Fruit fly (Drosophila melanogaster) S2 (cell line): ENCODE results near the gene CG32091.

Experiments used
- CG8478 ChIP-seq: fragments of >200 bp; optimal IDR thresholded peaks from 2 replicates; lab custom pipeline; 2018
- CTCF ChIP-seq, 2 experiments: fragments of >200 bp; optimal IDR thresholded peaks; 2 replicates each; lab custom pipeline; 2018

CG32091 gene

DNA sequence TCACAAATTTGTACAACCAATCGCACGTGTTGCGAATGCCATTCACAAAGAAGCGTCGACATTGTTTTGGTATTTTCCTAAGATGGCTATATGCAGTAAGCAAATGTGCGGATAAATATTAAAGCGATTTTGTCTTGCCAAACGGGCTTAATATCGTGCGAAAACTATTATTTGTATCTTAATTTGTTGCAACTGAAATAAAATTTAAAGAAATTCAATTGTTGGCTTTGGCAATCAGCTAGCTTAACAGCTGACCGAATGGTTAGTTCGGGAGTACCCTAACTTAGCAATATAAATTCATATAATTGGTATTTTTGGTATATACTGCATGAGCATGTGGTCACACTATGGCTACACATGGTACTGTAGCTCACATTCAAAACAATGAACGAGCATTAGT lies 17.2 kb downstream of the CG32091 start, which contains the start of the genes RIOK1 and Polr3H:
Gene RIOK1, minus strand, starts transcription at position 65 of the 400 bp plus-strand sequence.
Gene Polr3H, plus strand, starts transcription at position 347 of the 400 bp plus-strand sequence.
- TF ChIP-seq CTCF (optimal IDR thresholded peaks at IDR 0.05; lab: Kevin White, UChicago) (no peak), CG8478 (no peak)

dm6 chr3L:11656189-11656588 lies 25.0 kb downstream of the CG32091 start:
- TF ChIP-seq CG8478 (no peak), CTCF (optimal IDR thresholded peaks at IDR 0.05; lab: Kevin White, UChicago) (no peak)

- TF ChIP-seq CTCF (optimal IDR thresholded peaks at IDR 0.05; lab: Kevin White, UChicago) = no peak
- no peak for TF ChIP-seq CG8478
Measured at dm6 chr3L:11678313-11678817, 47.2 kb downstream of the CG32091 start.

DNA sequence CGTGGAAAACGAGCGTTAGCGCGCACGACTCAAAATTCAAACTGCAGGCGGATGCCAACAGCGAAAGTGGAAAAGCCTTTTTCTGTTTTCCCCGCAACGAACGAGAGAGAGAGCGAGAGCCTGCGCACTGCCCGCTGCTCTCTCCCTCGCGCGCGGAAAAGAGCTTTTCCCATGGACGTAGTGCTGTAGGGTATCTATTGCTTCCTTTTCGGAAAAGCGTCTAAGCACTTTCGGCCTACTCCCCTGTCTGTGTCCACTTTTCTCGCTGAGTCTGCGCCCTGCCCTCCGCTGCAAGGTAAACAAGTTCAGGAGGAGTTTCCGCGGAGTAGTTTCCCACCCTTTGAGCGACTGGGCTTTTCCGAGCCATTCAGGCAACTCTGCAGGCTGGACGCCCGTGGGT lies 49.1 kb downstream of the CG32091 start, which contains the start of gene CG32085:
Gene CG32085, minus strand, starts transcription at position 47 of the 400 bp plus-strand sequence.
- TF ChIP-seq CG8478 = no peak
- TF ChIP-seq CTCF (optimal IDR thresholded peaks at IDR 0.05; lab: Kevin White, UChicago) = no peak

dm6 chr3L:11681794-11682193 lies 50.6 kb downstream of the CG32091 start, which contains the start of gene TfIIEalpha:
Gene TfIIEalpha (plus strand): TSS chr3L:11682038.
- TF ChIP-seq CG8478 (no peak), CTCF (optimal IDR thresholded peaks at IDR 0.05; lab: Kevin White, UChicago) (peak; percentile 41 to 56)

- TF ChIP-seq CTCF (optimal IDR thresholded peaks at IDR 0.05; lab: Kevin White, UChicago) = no peak
- no peak for TF ChIP-seq CG8478
Measured at dm6 chr3L:11683819-11684521, 52.8 kb downstream of the CG32091 start, which contains the start of gene Sugb. Gene Sugb (plus strand): TSS chr3L:11683980.

DNA sequence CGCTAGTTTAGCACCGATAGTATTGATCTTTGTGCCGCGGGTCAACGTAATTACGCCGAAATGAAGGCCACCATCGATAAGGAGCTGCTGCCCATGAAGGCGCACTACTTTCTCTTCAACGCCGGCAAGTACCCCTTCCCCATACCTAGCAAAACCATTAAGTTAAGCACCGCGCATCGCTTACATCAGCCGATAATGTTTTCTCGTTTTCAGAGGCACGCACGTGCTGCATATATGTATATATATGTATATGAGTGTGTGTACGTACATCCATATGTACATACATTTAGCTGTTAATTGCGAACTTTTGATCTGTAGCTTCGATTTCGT lies 53.3 kb downstream of the CG32091 start:
- TF ChIP-seq CTCF (optimal IDR thresholded peaks at IDR 0.05; lab: Kevin White, UChicago) = no peak
- TF ChIP-seq CG8478 = no peak

- no peak for TF ChIP-seq CG8478
Measured at dm6 chr3L:11685876-11686275, 54.7 kb downstream of the CG32091 start.

- no peak for TF ChIP-seq CG8478
- no peak for TF ChIP-seq CTCF (optimal IDR thresholded peaks at IDR 0.05; lab: Kevin White, UChicago)
Measured at dm6 chr3L:11689832-11690602, 58.8 kb downstream of the CG32091 start.

DNA sequence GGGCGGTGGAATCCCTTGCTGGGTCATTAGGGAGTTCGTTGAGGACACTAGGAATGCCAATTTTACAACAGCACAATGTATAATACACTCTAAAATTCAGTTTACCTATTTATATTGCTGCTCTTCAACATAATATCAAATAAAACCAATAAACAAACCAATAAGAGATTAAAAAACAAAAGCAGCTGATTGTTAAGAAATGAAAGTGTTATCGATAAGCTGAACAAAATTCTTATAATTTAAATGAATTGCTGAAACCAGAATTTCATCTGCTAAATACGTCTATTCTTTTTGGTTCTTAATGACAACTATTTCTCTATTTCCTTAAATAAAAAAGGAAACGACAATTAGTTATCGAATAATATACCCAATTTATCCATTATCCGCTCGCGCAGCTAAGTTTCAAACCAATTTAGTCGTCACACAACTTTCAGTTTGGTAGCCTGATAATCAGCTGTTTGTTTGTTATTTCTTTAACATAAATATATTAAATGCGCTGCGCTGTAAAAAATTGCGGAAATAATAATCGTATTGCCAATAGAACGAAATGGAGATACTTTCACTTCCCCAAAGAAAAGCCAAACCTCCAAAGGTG lies 60.1 kb downstream of the CG32091 start, which contains the start of the genes Pldn and CG14135:
Gene Pldn, minus strand, starts transcription at position 197 of the 595 bp plus-strand sequence.
Gene CG14135, plus strand, starts transcription at position 369 of the 595 bp plus-strand sequence.
- peak in 1 of 2 experiments; percentile 12 for TF ChIP-seq CTCF (optimal IDR thresholded peaks at IDR 0.05; lab: Kevin White, UChicago)
- no peak for TF ChIP-seq CG8478
